Worm (Caenorhabditis elegans) whole organism, L1 larva: ENCODE data around the gene camt-1.

Experiments
- F16B12.6 ChIP-seq: fragments of 150-350 bp; optimal IDR thresholded peaks from 2 replicates; lab custom pipeline; 2014; ENCODE audit warnings: missing biosample characterization, missing genetic modification characterization
- blmp-1 ChIP-seq: fragments of 150-350 bp; optimal IDR thresholded peaks from 2 replicates; lab custom pipeline; 2014; ENCODE audit warnings: missing biosample characterization, missing genetic modification characterization
- ceh-63 ChIP-seq: fragments of 200-800 bp; sonication (Bioruptor generic); optimal IDR thresholded peaks from 2 replicates; lab custom pipeline; 2018; ENCODE audit warnings: mild to moderate bottlenecking, missing genetic modification characterization, missing compliant biosample characterization
- ceh-82 ChIP-seq, 3 experiments: fragments of 150-350 bp in 1 of 3; sonication (generic microtip) in 2 of 3; optimal IDR thresholded peaks; 2 replicates each; lab custom pipeline; 2014 to 2017; ENCODE audit warnings: missing biosample characterization in 3 of 3, missing genetic modification characterization in 3 of 3
- ceh-90 ChIP-seq: sonication (generic microtip); optimal IDR thresholded peaks from 2 replicates; lab custom pipeline; 2016; ENCODE audit warnings: missing genetic modification characterization, missing compliant biosample characterization
- dsc-1 ChIP-seq: sonication (generic microtip); optimal IDR thresholded peaks from 2 replicates; lab custom pipeline; 2016; ENCODE audit warnings: mild to moderate bottlenecking, missing genetic modification characterization, missing compliant biosample characterization
- efl-1 ChIP-seq, 4 experiments: fragments of 150-350 bp; optimal IDR thresholded peaks in 3 of 4; peaks in 1 of 4; 1 replicate in 1 of 4; 2 replicates in 3 of 4; lab custom pipeline; 2014; ENCODE audit warnings: missing biosample characterization in 2 of 4, missing genetic modification characterization in 2 of 4, missing genetic modification reagents in 2 of 4
- efl-3 ChIP-seq: fragments of 200-800 bp; sonication (Bioruptor generic); optimal IDR thresholded peaks from 2 replicates; lab custom pipeline; 2018; ENCODE audit warnings: mild to moderate bottlenecking, missing genetic modification characterization, missing compliant biosample characterization
- egl-13 ChIP-seq: sonication (generic microtip); optimal IDR thresholded peaks from 2 replicates; lab custom pipeline; 2016; ENCODE audit warnings: missing genotype, missing genetic modification reagents, missing genetic modification characterization, missing compliant biosample characterization
- fkh-10 ChIP-seq: sonication (generic microtip); optimal IDR thresholded peaks from 2 replicates; lab custom pipeline; 2017; ENCODE audit warnings: missing biosample characterization, missing genetic modification reagents, missing genetic modification characterization
- fkh-8 ChIP-seq: sonication (generic microtip); optimal IDR thresholded peaks from 2 replicates; lab custom pipeline; 2016; ENCODE audit warnings: mild to moderate bottlenecking, missing genetic modification characterization, missing compliant biosample characterization
- fos-1 ChIP-seq: fragments of 150-350 bp; optimal IDR thresholded peaks from 2 replicates; lab custom pipeline; 2014; ENCODE audit warnings: missing biosample characterization, missing genetic modification characterization
- grh-1 ChIP-seq: fragments of 200-800 bp; sonication (Bioruptor generic); IDR thresholded peaks from 2 replicates; pipeline ENCODE4 v1.3.6; 2022; ENCODE audit warnings: missing genetic modification reagents, missing genetic modification characterization, missing compliant biosample characterization
- hlh-17 ChIP-seq: fragments of 200-800 bp; sonication (Bioruptor generic); optimal IDR thresholded peaks from 2 replicates; lab custom pipeline; 2018; ENCODE audit warnings: missing genetic modification characterization, mild to moderate bottlenecking, missing compliant biosample characterization, moderate library complexity, borderline replicate concordance
- jun-1 ChIP-seq: fragments of 150-350 bp; optimal IDR thresholded peaks from 2 replicates; lab custom pipeline; 2014; ENCODE audit warnings: missing biosample characterization, missing genetic modification reagents, missing genetic modification characterization
- lin-13 ChIP-seq: fragments of 150-350 bp; optimal IDR thresholded peaks from 2 replicates; lab custom pipeline; 2014; ENCODE audit warnings: missing biosample characterization, missing genetic modification reagents, missing genetic modification characterization
- lin-15B ChIP-seq: fragments of 150-350 bp; sonication (generic microtip); optimal IDR thresholded peaks from 3 replicates; lab custom pipeline; 2014; ENCODE audit warnings: missing biosample characterization, missing genetic modification characterization
- lsy-2 ChIP-seq, 2 experiments: fragments of 150-350 bp; optimal IDR thresholded peaks; 2 replicates each; lab custom pipeline; 2014; ENCODE audit warnings: missing biosample characterization in 2 of 2, missing genetic modification characterization in 2 of 2
- mdl-1 ChIP-seq, 2 experiments: fragments of 150-350 bp; optimal IDR thresholded peaks; 2 replicates each; lab custom pipeline; 2014 to 2017; ENCODE audit warnings: missing biosample characterization in 2 of 2, missing genetic modification characterization in 2 of 2, inconsistent platforms in 1 of 2
- mef-2 ChIP-seq: fragments of 150-350 bp; optimal IDR thresholded peaks from 2 replicates; lab custom pipeline; 2014; ENCODE audit warnings: missing biosample characterization, missing genetic modification characterization
- mep-1 ChIP-seq: fragments of 150-350 bp; optimal IDR thresholded peaks from 2 replicates; lab custom pipeline; 2014; ENCODE audit warnings: missing biosample characterization, missing genetic modification characterization
- nhr-12 ChIP-seq: sonication (generic microtip); optimal IDR thresholded peaks from 2 replicates; lab custom pipeline; 2017; ENCODE audit warnings: missing biosample characterization, missing genetic modification characterization
- nhr-20 ChIP-seq: sonication (generic microtip); optimal IDR thresholded peaks from 2 replicates; lab custom pipeline; 2016; ENCODE audit warnings: mild to moderate bottlenecking, missing genetic modification characterization, missing compliant biosample characterization
- nhr-237 ChIP-seq: fragments of 150-350 bp; optimal IDR thresholded peaks from 2 replicates; lab custom pipeline; 2014; ENCODE audit warnings: missing biosample characterization, missing genetic modification characterization
- nhr-28 ChIP-seq: fragments of 150-350 bp; optimal IDR thresholded peaks from 2 replicates; lab custom pipeline; 2014; ENCODE audit warnings: missing biosample characterization, missing genetic modification characterization
- nhr-71 ChIP-seq: sonication (generic microtip); optimal IDR thresholded peaks from 2 replicates; lab custom pipeline; 2016; ENCODE audit warnings: mild to moderate bottlenecking, missing genetic modification characterization, moderate library complexity, missing compliant biosample characterization
- nhr-90 ChIP-seq: sonication (generic microtip); optimal IDR thresholded peaks from 2 replicates; lab custom pipeline; 2016; ENCODE audit warnings: mild to moderate bottlenecking, missing genetic modification characterization, missing compliant biosample characterization; ENCODE audit not compliant: poor library complexity
- pqm-1 ChIP-seq: sonication (generic microtip); optimal IDR thresholded peaks from 3 replicates; lab custom pipeline; 2017; ENCODE audit warnings: missing biosample characterization, missing genetic modification characterization
- rnt-1 ChIP-seq: sonication (generic microtip); optimal IDR thresholded peaks from 2 replicates; lab custom pipeline; 2016; ENCODE audit warnings: mild to moderate bottlenecking, missing genetic modification characterization, moderate library complexity, missing compliant biosample characterization
- skn-1 ChIP-seq: fragments of 150-350 bp; optimal IDR thresholded peaks from 2 replicates; lab custom pipeline; 2014; ENCODE audit warnings: missing biosample characterization, missing genetic modification characterization
- snpc-4 ChIP-seq: fragments of 150-350 bp; optimal IDR thresholded peaks from 2 replicates; lab custom pipeline; 2014; ENCODE audit warnings: missing biosample characterization, missing genetic modification characterization
- sox-4 ChIP-seq: sonication (generic microtip); optimal IDR thresholded peaks from 2 replicates; lab custom pipeline; 2016; ENCODE audit warnings: missing genetic modification characterization, missing compliant biosample characterization
- swsn-7 ChIP-seq: sonication (generic microtip); optimal IDR thresholded peaks from 2 replicates; lab custom pipeline; 2016; ENCODE audit warnings: missing genetic modification characterization, missing compliant biosample characterization
- unc-62 ChIP-seq: fragments of 150-350 bp; optimal IDR thresholded peaks from 2 replicates; lab custom pipeline; 2014; ENCODE audit warnings: missing biosample characterization, missing genetic modification reagents, missing genetic modification characterization
- unc-98 ChIP-seq: fragments of 200-800 bp; sonication (Bioruptor generic); IDR thresholded peaks from 2 replicates; pipeline ENCODE4 v1.3.6; 2022; ENCODE audit warnings: missing genetic modification characterization, missing compliant biosample characterization
- vab-15 ChIP-seq: sonication (generic microtip); optimal IDR thresholded peaks from 2 replicates; lab custom pipeline; 2017; ENCODE audit warnings: missing genotype, mild to moderate bottlenecking, missing genetic modification characterization, missing compliant biosample characterization
- zag-1 ChIP-seq: fragments of 150-350 bp; optimal IDR thresholded peaks from 2 replicates; lab custom pipeline; 2014; ENCODE audit warnings: missing biosample characterization, missing genetic modification characterization
- ztf-4 ChIP-seq: fragments of 150-350 bp; optimal IDR thresholded peaks from 2 replicates; lab custom pipeline; 2014; ENCODE audit warnings: missing biosample characterization, missing genetic modification characterization

The camt-1 gene

DNA sequence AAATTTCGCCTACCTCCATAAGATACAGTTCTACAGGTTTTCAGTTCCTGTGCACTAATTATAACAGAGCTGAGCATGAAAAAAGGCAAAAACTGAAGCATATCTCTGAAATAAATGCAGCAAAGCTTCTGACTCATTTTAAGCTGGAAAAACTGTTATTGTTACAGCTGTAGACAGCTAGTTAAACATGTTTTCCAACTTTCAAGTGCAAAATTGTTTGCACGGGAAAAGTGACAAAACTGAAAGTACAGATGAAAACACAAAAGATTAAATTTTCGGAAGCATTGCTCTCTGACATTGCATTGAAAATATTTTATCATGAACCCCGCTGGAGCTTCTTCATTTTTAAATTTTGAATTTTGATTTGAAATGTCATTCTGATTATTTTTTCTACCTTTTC, 14.2 kb downstream of the camt-1 start, which contains the start of gene T05C1.5:
T05C1.5 (minus strand) TSS at position 101 of the 400 bp plus-strand sequence.
- TF ChIP-seq skn-1 (tag; lab: Kevin White, UChicago) (no peak), zag-1 (tag; lab: Kevin White, UChicago) (no peak), nhr-28 (tag; lab: Kevin White, UChicago) (no peak), F16B12.6 (tag; lab: Kevin White, UChicago) (no peak), lin-13 (GFP tag; lab: Kevin White, UChicago) (no peak), ceh-63 (GFP tag; lab: Kevin White, UChicago) (no peak), fos-1 (tag; lab: Kevin White, UChicago) (no peak), grh-1 (GFP tag; lab: Robert Waterston, UW) (no peak), nhr-71 (no peak), blmp-1 (tag; lab: Kevin White, UChicago) (no peak), mdl-1 (tag; optimal IDR thresholded peaks at IDR 0.05; lab: Kevin White, UChicago) (no peak), ztf-4 (no peak)

- no peak for TF ChIP-seq egl-13 (tag; lab: Kevin White, UChicago)
- TF ChIP-seq vab-15 (tag; lab: Kevin White, UChicago) = no peak
- TF ChIP-seq nhr-90 (tag; lab: Kevin White, UChicago) = no peak
- no peak for TF ChIP-seq unc-62 (GFP tag; lab: Kevin White, UChicago)
- TF ChIP-seq ceh-82 (tag; optimal IDR thresholded peaks at IDR 0.05; lab: Kevin White, UChicago) = no peak
- TF ChIP-seq efl-1 (optimal IDR thresholded peaks at IDR 0.05; lab: Kevin White, UChicago) = no peak
- TF ChIP-seq efl-1 (GFP tag; optimal IDR thresholded peaks at IDR 0.05 in 1 of 2; lab: Kevin White, UChicago) = no peak
- TF ChIP-seq blmp-1 (tag; lab: Kevin White, UChicago) = no peak
- no peak for TF ChIP-seq swsn-7 (tag; lab: Kevin White, UChicago)
- no peak for TF ChIP-seq lin-15B (tag; lab: Kevin White, UChicago)
- TF ChIP-seq, all 84 proteins: peak for 0
Measured at ce11 chrII:4489288-4489687, 15.7 kb downstream of the camt-1 start, which contains the start of gene T05C1.3. TSS of gene T05C1.3 (minus strand) at chrII:4489388.

DNA sequence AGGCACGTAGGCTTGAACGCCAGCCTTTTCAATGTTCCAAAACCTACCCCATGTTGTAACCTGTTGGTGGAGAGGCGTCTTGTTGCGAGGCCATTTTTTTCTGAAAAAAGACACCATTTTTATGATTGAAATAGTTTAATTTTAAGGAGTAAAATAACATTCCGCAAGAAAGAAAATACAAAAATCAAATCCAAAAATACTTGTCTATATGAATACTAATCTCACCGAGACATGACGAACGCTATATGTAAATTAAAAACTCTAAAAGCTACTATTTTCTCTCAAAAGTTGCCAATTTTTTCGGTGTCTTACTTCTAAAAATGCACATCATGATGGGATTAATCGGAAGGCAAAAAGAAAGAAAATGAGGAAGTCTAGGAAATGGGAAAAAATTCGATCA, 22.9 kb downstream of the camt-1 start, which contains the start of gene T05C1.2:
T05C1.2 (minus strand) TSS at position 101 of the 400 bp plus-strand sequence.
- TF ChIP-seq ceh-90 (tag; lab: Kevin White, UChicago) (no peak), hlh-17 (GFP tag; lab: Kevin White, UChicago) (no peak), nhr-237 (no peak), jun-1 (no peak), nhr-20 (tag; lab: Kevin White, UChicago) (no peak), nhr-12 (tag; lab: Kevin White, UChicago) (no peak), pqm-1 (tag; lab: Kevin White, UChicago) (no peak), fkh-8 (tag; lab: Kevin White, UChicago) (no peak), rnt-1 (tag; lab: Kevin White, UChicago) (no peak), grh-1 (GFP tag; lab: Robert Waterston, UW) (no peak), nhr-90 (tag; lab: Kevin White, UChicago) (no peak), unc-62 (GFP tag; lab: Kevin White, UChicago) (no peak)

- no peak for TF ChIP-seq nhr-90 (tag; lab: Kevin White, UChicago)
- TF ChIP-seq lin-15B (tag; lab: Kevin White, UChicago) = no peak
- no peak for TF ChIP-seq fkh-8 (tag; lab: Kevin White, UChicago)
- TF ChIP-seq skn-1 (tag; lab: Kevin White, UChicago) = no peak
- no peak for TF ChIP-seq ceh-82 (tag; optimal IDR thresholded peaks at IDR 0.05; lab: Kevin White, UChicago)
- TF ChIP-seq unc-98 (GFP tag; lab: Robert Waterston, UW) = no peak
- no peak for TF ChIP-seq hlh-17 (GFP tag; lab: Kevin White, UChicago)
- no peak for TF ChIP-seq lsy-2 (tag; optimal IDR thresholded peaks at IDR 0.05; lab: Kevin White, UChicago)
- no peak for TF ChIP-seq vab-15 (tag; lab: Kevin White, UChicago)
- TF ChIP-seq snpc-4 = no peak
- TF ChIP-seq fos-1 (tag; lab: Kevin White, UChicago) = no peak
- TF ChIP-seq dsc-1 (tag; lab: Kevin White, UChicago) = no peak
- no peak for TF ChIP-seq sox-4 (tag; lab: Kevin White, UChicago)
- no peak for TF ChIP-seq fkh-10 (GFP tag; lab: Kevin White, UChicago)
- no peak for TF ChIP-seq efl-3
- no peak for TF ChIP-seq mep-1 (tag; lab: Kevin White, UChicago)
- TF ChIP-seq mef-2 = no peak
Measured at ce11 chrII:4478303-4478702, 26.6 kb downstream of the camt-1 start, which contains the start of gene T05C1.1. TSS of gene T05C1.1 (plus strand) at chrII:4478603.
